Worm (Caenorhabditis elegans) whole organism, midembryonic: ENCODE measurements around the gene F31D4.2.

Experiments
- T22C8.4 ChIP-seq: fragments of 200-800 bp; sonication (Bioruptor generic); IDR thresholded peaks from 2 replicates; pipeline ENCODE4 v1.3.6; 2022; ENCODE audit warnings: missing genetic modification characterization, missing compliant biosample characterization
- cog-1 ChIP-seq: sonication (generic microtip); optimal IDR thresholded peaks from 2 replicates; lab custom pipeline; 2016; ENCODE audit warnings: missing genetic modification characterization, missing compliant biosample characterization
- klf-2 ChIP-seq: fragments of 200-800 bp; sonication (Bioruptor generic); conservative IDR thresholded peaks from 2 replicates; pipeline ENCODE4 v1.3.6; 2022; ENCODE audit warnings: missing genetic modification reagents, missing genetic modification characterization, missing compliant biosample characterization
- ref-1 ChIP-seq: fragments of 200-800 bp; sonication (Bioruptor generic); conservative IDR thresholded peaks from 2 replicates; pipeline ENCODE4 v1.3.6; 2022; ENCODE audit warnings: missing genetic modification reagents, missing genetic modification characterization, missing compliant biosample characterization
- tab-1 ChIP-seq: fragments of 200-800 bp; sonication (Bioruptor generic); IDR thresholded peaks from 2 replicates; pipeline ENCODE4 v1.3.6; 2022; ENCODE audit warnings: missing genetic modification characterization, missing compliant biosample characterization
- ztf-23 ChIP-seq: fragments of 200-800 bp; sonication (Bioruptor generic); IDR thresholded peaks from 2 replicates; pipeline ENCODE4 v1.3.6; 2022; ENCODE audit warnings: missing genetic modification reagents, missing genetic modification characterization, missing compliant biosample characterization
- ztf-29 ChIP-seq: fragments of 200-800 bp; sonication (Bioruptor generic); IDR thresholded peaks from 2 replicates; pipeline ENCODE4 v1.3.6; 2022; ENCODE audit warnings: missing genetic modification reagents, missing genetic modification characterization, missing compliant biosample characterization

DNA sequence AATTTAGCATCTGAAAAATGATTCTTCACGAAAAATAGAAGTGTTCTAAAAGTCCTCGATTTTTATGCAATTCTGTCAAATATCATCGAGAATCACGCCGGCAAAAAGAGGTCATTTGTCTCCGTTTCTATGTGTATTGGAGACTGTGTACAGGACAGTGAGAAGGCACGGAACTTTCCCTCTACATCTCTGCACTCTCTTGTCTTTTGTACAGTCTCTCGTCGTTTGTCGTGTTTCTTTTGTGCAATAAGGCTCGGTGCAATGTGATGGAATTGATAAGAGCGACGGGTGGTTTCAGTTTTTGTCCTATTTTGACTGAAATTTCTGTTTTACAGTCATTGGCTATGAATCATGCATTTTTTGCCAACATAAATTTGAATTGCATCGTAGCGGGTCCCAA is 13.5 kb downstream of the F31D4.2 start:
- no peak for TF ChIP-seq ref-1 (GFP tag; lab: Robert Waterston, UW)
- TF ChIP-seq cog-1 (tag; lab: Kevin White, UChicago) = no peak
- TF ChIP-seq T22C8.4 = no peak
- TF ChIP-seq tab-1 (GFP tag; lab: Robert Waterston, UW) = no peak
- no peak for TF ChIP-seq ztf-29
- TF ChIP-seq ztf-23 = no peak
- TF ChIP-seq klf-2 (GFP tag; lab: Robert Waterston, UW) = no peak
